Worm (Caenorhabditis elegans): Measurements from ENCODE around the gene R07E3.1.

DNA sequence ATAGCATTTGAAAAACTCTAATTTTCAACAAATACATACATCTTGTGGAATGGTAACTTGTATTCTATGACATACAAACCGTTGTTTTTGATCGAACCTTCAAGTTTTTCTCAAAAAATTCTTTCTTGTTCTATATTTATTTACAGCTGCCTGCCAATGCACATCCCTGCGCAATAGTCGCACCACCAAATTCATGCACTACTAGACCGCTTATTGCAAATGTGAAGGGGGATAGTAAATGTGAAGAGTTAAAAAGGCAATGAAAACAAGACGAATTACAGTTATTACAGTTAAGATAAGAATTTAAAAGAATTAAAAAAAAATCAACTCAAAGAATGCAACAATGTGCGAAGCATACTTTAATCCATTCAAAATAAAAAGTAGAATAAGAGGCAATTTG, 12.9 kb upstream of the R07E3.1 start:
- TF ChIP-seq zag-1 (tag; optimal IDR thresholded peaks at IDR 0.05) (no peak), egl-27 (tag; optimal IDR thresholded peaks at IDR 0.05) (no peak), daf-12 (tag; optimal IDR thresholded peaks at IDR 0.05) (no peak), mdl-1 (tag; optimal IDR thresholded peaks at IDR 0.05) (no peak), skn-1 (tag; optimal IDR thresholded peaks at IDR 0.05) (no peak), mxl-3 (GFP tag; optimal IDR thresholded peaks at IDR 0.05) (no peak), lin-15B (tag; optimal IDR thresholded peaks at IDR 0.05) (no peak), mxl-2 (GFP tag; conservative IDR thresholded peaks at IDR 0.05) (no peak)
